Worm (Caenorhabditis elegans): ENCODE data around the gene Y49F6B.9.

DNA sequence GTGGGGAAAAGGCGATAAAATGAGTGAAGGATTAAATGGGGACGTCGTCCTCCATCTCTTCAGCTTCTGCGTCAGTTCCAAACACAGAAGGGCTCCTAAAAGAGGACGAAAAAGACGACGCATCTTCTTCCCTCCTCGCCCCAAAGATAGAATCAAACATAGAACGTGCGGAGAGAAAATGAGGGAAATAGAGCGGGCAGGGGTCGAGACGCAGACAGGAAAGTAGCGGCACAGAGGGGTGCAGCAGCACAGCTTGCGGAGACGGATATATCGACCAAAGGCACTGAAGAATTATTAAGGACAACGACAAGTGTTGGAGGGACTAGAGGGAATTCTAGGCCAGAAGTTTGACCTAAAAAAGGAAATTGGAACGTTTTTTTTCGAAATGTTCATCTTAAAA lies 48.1 kb upstream of the Y49F6B.9 start:
- no peak for TF ChIP-seq pha-4 (tag; optimal IDR thresholded peaks at IDR 0.05)
- no peak for TF ChIP-seq Y53G8AR.9 (GFP tag; conservative IDR thresholded peaks at IDR 0.05)
- TF ChIP-seq lin-35 (GFP tag; optimal IDR thresholded peaks at IDR 0.05) = no peak

Measured in whole organism, young adult.